Fruit fly (Drosophila melanogaster): Measurements from ENCODE around the gene Der-1.

Der-1 gene

DNA sequence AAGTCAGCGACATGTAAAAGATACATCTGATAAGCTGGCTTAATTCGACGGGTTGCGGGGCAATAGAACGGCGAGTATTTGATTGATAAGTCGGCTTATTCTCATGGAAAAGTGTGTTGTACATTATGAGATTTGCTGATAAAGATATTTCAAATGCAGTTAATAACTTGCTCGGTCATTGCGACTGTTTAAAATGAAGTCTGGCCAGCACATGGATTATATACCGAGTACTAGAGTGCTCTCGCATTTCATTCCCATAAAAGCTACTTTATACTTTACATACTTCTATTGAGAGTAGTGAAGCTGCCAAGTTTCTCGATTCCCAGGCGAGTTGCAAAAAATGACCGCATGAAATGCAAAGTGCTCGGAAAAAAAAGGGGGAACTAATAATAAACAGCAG, 5.9 kb upstream of the Der-1 start:
- TF ChIP-seq Eip75B (GFP tag; optimal IDR thresholded peaks at IDR 0.05) (no peak), eg (GFP tag; IDR thresholded peaks at IDR 0.05) (no peak), Hr38 (GFP tag; optimal IDR thresholded peaks at IDR 0.05) (no peak), CG8319 (GFP tag; optimal IDR thresholded peaks at IDR 0.05) (no peak), CG34406 (GFP tag; optimal IDR thresholded peaks at IDR 0.05) (no peak), lz (GFP tag; optimal IDR thresholded peaks at IDR 0.05) (no peak), CG1621 (tag; optimal IDR thresholded peaks at IDR 0.05) (no peak), Smox (GFP tag; optimal IDR thresholded peaks at IDR 0.05) (no peak)

DNA sequence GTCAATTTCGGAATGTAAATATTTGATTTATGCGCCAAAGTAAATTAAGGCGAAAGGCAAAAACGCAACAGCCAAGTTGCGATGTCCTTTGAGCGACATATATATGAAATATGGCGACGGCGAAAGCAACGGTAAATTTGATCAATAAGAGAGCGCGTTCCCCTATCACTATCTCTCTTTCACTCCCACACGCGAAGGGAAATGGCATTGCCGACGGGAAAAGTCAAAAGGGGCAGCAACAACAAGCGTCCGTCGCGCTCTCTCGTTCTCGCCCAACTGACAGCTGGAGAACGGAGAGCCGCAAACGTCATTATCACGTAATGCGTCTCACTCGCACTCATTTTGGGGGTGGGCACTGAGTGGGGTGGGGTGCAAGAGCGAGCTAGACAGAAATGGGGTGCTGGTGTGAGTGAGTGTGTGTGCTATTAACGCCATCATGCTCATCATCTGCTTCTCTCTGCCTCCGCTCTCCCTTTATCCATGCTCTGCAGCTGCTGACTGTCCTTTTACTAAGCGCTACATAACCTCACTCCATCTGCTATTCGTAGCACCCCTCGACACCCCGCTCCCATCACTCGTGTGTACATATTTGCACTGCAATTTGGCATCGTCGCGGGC, 3.3 kb upstream of the Der-1 start, which contains the start of gene erm:
Gene erm (minus strand): TSS at position 51 of the 618 bp plus-strand sequence.
- 0 out of 3 replicates have a peak, but pooled peaks have one; percentile 23 for TF ChIP-seq eg (GFP tag; IDR thresholded peaks at IDR 0.05)
- peak in 1 of 2 experiments; percentile 5 for TF ChIP-seq ss (GFP tag; optimal IDR thresholded peaks at IDR 0.05)
- 0 out of 3 replicates have a peak, but pooled peaks have one; percentile 25 for TF ChIP-seq CG6163 (GFP tag; IDR thresholded peaks at IDR 0.05)
- TF ChIP-seq Eip78C (GFP tag): peak; percentile 43
- no peak for TF ChIP-seq CG7368 (GFP tag; optimal IDR thresholded peaks at IDR 0.05)
- peak in 1 of 2 experiments; percentile 11 for TF ChIP-seq salr (GFP tag; optimal IDR thresholded peaks at IDR 0.05)
- no peak for TF ChIP-seq spab (GFP tag; optimal IDR thresholded peaks at IDR 0.05)
- no peak for TF ChIP-seq CG9139 (GFP tag; optimal IDR thresholded peaks at IDR 0.05)
- TF ChIP-seq esn (GFP tag; optimal IDR thresholded peaks at IDR 0.05): no peak

DNA sequence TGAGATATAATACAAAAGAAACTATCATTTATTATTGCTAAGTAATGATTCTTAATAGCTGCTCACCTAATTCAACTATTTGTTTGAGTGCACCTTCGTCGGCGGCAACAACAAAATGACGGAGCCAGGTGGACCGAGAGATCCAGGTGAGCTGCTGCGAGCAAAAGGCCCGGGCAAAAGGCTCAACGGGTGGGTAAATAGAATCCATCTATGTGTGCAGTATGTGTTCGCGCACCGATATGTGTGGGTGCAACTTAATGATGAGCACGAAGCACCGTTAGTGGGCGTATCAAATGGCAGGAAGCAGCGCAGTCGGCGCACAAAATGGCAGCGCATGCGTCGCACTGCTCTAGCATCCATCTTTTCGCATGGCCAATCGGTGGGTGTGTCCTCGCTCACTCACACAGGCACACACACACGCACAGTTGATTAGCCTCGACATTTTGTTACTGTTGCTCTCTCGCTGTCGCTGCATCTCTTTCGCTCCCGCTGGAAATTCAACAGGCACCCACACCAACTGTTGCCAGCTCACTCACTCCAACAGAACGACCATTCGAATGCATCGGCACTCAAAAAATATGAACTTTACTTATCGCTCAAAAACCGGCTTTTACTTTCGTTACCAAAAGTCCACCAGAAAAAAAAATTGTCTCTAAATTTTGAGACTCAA, 1.2 kb upstream of the Der-1 start:
- TF ChIP-seq CG1621 (tag; optimal IDR thresholded peaks at IDR 0.05): no peak
- TF ChIP-seq esn (GFP tag; optimal IDR thresholded peaks at IDR 0.05): no peak
- peak; percentile 26; the same call in 1 of the 3 replicates for TF ChIP-seq CG6163 (GFP tag; IDR thresholded peaks at IDR 0.05)
- peak; percentile 67 for TF ChIP-seq Eip78C (GFP tag)
- no peak for TF ChIP-seq Smox (GFP tag; optimal IDR thresholded peaks at IDR 0.05)
- no peak for TF ChIP-seq Eip93F (GFP tag; optimal IDR thresholded peaks at IDR 0.05)
- no peak for TF ChIP-seq CG10669 (GFP tag; optimal IDR thresholded peaks at IDR 0.05)
- no peak for TF ChIP-seq Ets96B (tag; optimal IDR thresholded peaks at IDR 0.05)
- TF ChIP-seq fd59A (GFP tag; optimal IDR thresholded peaks at IDR 0.05): no peak
- no peak for TF ChIP-seq ss (GFP tag; optimal IDR thresholded peaks at IDR 0.05)
- TF ChIP-seq achi (GFP tag; optimal IDR thresholded peaks at IDR 0.05): no peak
- TF ChIP-seq Hr4 (GFP tag; optimal IDR thresholded peaks at IDR 0.05): no peak
- no peak for TF ChIP-seq CG8119 (GFP tag; IDR thresholded peaks at IDR 0.05)
- no peak for TF ChIP-seq cyc (GFP tag; optimal IDR thresholded peaks at IDR 0.05)
- no peak for TF ChIP-seq CG6276 (GFP tag; optimal IDR thresholded peaks at IDR 0.05)
- no peak for TF ChIP-seq CG4318 (GFP tag; optimal IDR thresholded peaks at IDR 0.05)
- no peak for TF ChIP-seq CG34406 (GFP tag; optimal IDR thresholded peaks at IDR 0.05)
- TF ChIP-seq Blimp-1 (GFP tag; optimal IDR thresholded peaks at IDR 0.05): peak; percentile 48
- TF ChIP-seq CG9139 (GFP tag; optimal IDR thresholded peaks at IDR 0.05): no peak
- TF ChIP-seq Sox14 (GFP tag; optimal IDR thresholded peaks at IDR 0.05): no peak

DNA sequence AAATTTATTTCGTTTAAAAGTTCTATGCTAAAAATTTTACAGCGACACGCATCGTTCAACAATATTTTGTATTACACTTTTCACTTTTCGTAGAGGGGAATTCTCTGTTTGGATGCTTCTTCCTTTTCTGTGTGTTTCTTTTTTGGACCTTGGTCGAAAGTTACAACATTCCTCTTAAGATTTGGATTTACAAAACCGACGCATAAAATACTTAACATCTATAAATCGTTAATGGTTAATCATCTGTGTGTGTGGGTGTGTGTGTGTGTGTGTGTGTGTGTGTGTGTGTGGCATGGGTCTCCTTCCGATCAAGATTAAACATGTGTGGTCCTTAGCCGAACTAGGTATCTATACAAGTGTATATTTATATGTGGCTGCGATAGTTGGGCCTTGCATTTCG, 1.7 kb downstream of the Der-1 start:
- TF ChIP-seq Sox14 (GFP tag; optimal IDR thresholded peaks at IDR 0.05) (no peak), Blimp-1 (GFP tag; optimal IDR thresholded peaks at IDR 0.05) (no peak), CG9139 (GFP tag; optimal IDR thresholded peaks at IDR 0.05) (no peak), CG34406 (GFP tag; optimal IDR thresholded peaks at IDR 0.05) (no peak), CG6792 (GFP tag; optimal IDR thresholded peaks at IDR 0.05) (no peak), CG32006 (GFP tag; optimal IDR thresholded peaks at IDR 0.05) (no peak), spab (GFP tag; optimal IDR thresholded peaks at IDR 0.05) (no peak), CG11762 (GFP tag; optimal IDR thresholded peaks at IDR 0.05; ENCODE audit: insufficient read depth) (no peak), Smox (GFP tag; optimal IDR thresholded peaks at IDR 0.05) (no peak), CG10631 (GFP tag; optimal IDR thresholded peaks at IDR 0.05) (no peak), CG4318 (GFP tag; optimal IDR thresholded peaks at IDR 0.05) (no peak), Hr4 (GFP tag; optimal IDR thresholded peaks at IDR 0.05) (no peak), CG8632 (GFP tag; optimal IDR thresholded peaks at IDR 0.05) (no peak), Sox15 (GFP tag; optimal IDR thresholded peaks at IDR 0.05) (no peak), vri (GFP tag; optimal IDR thresholded peaks at IDR 0.05) (no peak), Met (GFP tag; optimal IDR thresholded peaks at IDR 0.05) (no peak), pdm3 (GFP tag; optimal IDR thresholded peaks at IDR 0.05) (no peak), CG6808 (GFP tag; optimal IDR thresholded peaks at IDR 0.05) (no peak), lz (GFP tag; optimal IDR thresholded peaks at IDR 0.05) (no peak), ss (GFP tag; optimal IDR thresholded peaks at IDR 0.05) (no peak)

Data from whole organism, prepupa.